Worm (Caenorhabditis elegans) whole organism, mixed stage, embryonic: ENCODE results near the gene egl-27.

Source experiments
- ceh-39 ChIP-seq: fragments of 150-350 bp; optimal IDR thresholded peaks from 2 replicates; lab custom pipeline; 2014; ENCODE audit warnings: missing biosample characterization, missing genetic modification characterization
- ceh-43 ChIP-seq: fragments of 200-800 bp; sonication (Bioruptor generic); optimal IDR thresholded peaks from 2 replicates; lab custom pipeline; 2018; ENCODE audit warnings: mild to moderate bottlenecking, missing genetic modification characterization, moderate library complexity, missing compliant biosample characterization
- ceh-83 ChIP-seq: fragments of 200-800 bp; sonication (Bioruptor generic); optimal IDR thresholded peaks from 2 replicates; lab custom pipeline; 2018; ENCODE audit warnings: mild to moderate bottlenecking, missing genetic modification characterization, missing compliant biosample characterization
- ces-1 ChIP-seq: fragments of 150-350 bp; optimal IDR thresholded peaks from 2 replicates; lab custom pipeline; 2014; ENCODE audit warnings: missing biosample characterization, missing genetic modification reagents, missing genetic modification characterization
- cnd-1 ChIP-seq: fragments of 200-800 bp; sonication (Bioruptor generic); optimal IDR thresholded peaks from 2 replicates; lab custom pipeline; 2018; ENCODE audit warnings: mild to moderate bottlenecking, missing genetic modification characterization, missing compliant biosample characterization
- elt-1 ChIP-seq: sonication (generic microtip); optimal IDR thresholded peaks from 2 replicates; lab custom pipeline; 2017; ENCODE audit warnings: missing genetic modification characterization, mild to moderate bottlenecking, missing compliant biosample characterization, antibody characterized with exemption, moderate library complexity, borderline replicate concordance; ENCODE audit not compliant: insufficient read depth
- elt-3 ChIP-seq: fragments of 150-350 bp; optimal IDR thresholded peaks from 2 replicates; lab custom pipeline; 2014; ENCODE audit warnings: missing biosample characterization, missing genetic modification characterization
- hlh-1 ChIP-seq: fragments of 150-350 bp; optimal IDR thresholded peaks from 2 replicates; lab custom pipeline; 2014; ENCODE audit warnings: missing biosample characterization, missing genetic modification reagents, missing genetic modification characterization
- lin-13 ChIP-seq: fragments of 150-350 bp; optimal IDR thresholded peaks from 2 replicates; lab custom pipeline; 2014; ENCODE audit warnings: missing biosample characterization, missing genetic modification characterization
- lin-32 ChIP-seq: fragments of 200-800 bp; sonication (Bioruptor generic); optimal IDR thresholded peaks from 2 replicates; lab custom pipeline; 2018; ENCODE audit warnings: mild to moderate bottlenecking, missing genetic modification characterization, missing compliant biosample characterization
- lsy-2 ChIP-seq: fragments of 150-350 bp; optimal IDR thresholded peaks from 2 replicates; lab custom pipeline; 2014; ENCODE audit warnings: missing biosample characterization, missing genetic modification characterization
- mab-5 ChIP-seq: fragments of 150-350 bp; optimal IDR thresholded peaks from 2 replicates; lab custom pipeline; 2014; ENCODE audit warnings: missing biosample characterization, missing genetic modification characterization
- mep-1 ChIP-seq: fragments of 150-350 bp; optimal IDR thresholded peaks from 2 replicates; lab custom pipeline; 2017; ENCODE audit warnings: missing biosample characterization, missing genetic modification reagents, missing genetic modification characterization, inconsistent platforms
- nhr-12 ChIP-seq: fragments of 150-350 bp; optimal IDR thresholded peaks from 2 replicates; lab custom pipeline; 2014; ENCODE audit warnings: missing biosample characterization, missing genetic modification characterization
- nhr-2 ChIP-seq: fragments of 150-350 bp; optimal IDR thresholded peaks from 2 replicates; lab custom pipeline; 2014; ENCODE audit warnings: missing biosample characterization, missing genetic modification characterization
- nhr-237 ChIP-seq: fragments of 150-350 bp; optimal IDR thresholded peaks from 2 replicates; lab custom pipeline; 2014; ENCODE audit warnings: missing biosample characterization, missing genetic modification characterization
- nhr-28 ChIP-seq: fragments of 150-350 bp; optimal IDR thresholded peaks from 2 replicates; lab custom pipeline; 2014; ENCODE audit warnings: missing biosample characterization, missing genetic modification characterization
- pha-4 ChIP-seq: fragments of 150-350 bp; optimal IDR thresholded peaks from 2 replicates; lab custom pipeline; 2018; ENCODE audit warnings: missing biosample characterization, missing genetic modification reagents, missing genetic modification characterization
- sem-2 ChIP-seq: fragments of 200-800 bp; sonication (Bioruptor generic); optimal IDR thresholded peaks from 2 replicates; lab custom pipeline; 2018; ENCODE audit warnings: mild to moderate bottlenecking, missing genetic modification characterization, missing compliant biosample characterization
- snpc-4 ChIP-seq: fragments of 150-350 bp; optimal IDR thresholded peaks from 2 replicates; lab custom pipeline; 2014; ENCODE audit warnings: missing biosample characterization, missing genetic modification characterization
- sptf-1 ChIP-seq: sonication (generic microtip); optimal IDR thresholded peaks from 2 replicates; lab custom pipeline; 2017; ENCODE audit warnings: mild to moderate bottlenecking, missing genetic modification characterization, moderate library complexity, missing compliant biosample characterization
- tbx-8 ChIP-seq: fragments of 200-800 bp; sonication (Bioruptor generic); optimal IDR thresholded peaks from 2 replicates; lab custom pipeline; 2018; ENCODE audit warnings: mild to moderate bottlenecking, missing genetic modification characterization, moderate library complexity, missing compliant biosample characterization
- unc-120 ChIP-seq: sonication (generic microtip); optimal IDR thresholded peaks from 2 replicates; lab custom pipeline; 2017; ENCODE audit warnings: missing genetic modification characterization, missing compliant biosample characterization; ENCODE audit not compliant: poor library complexity, severe bottlenecking
- unc-39 ChIP-seq: fragments of 150-350 bp; optimal IDR thresholded peaks from 2 replicates; lab custom pipeline; 2014; ENCODE audit warnings: missing biosample characterization, missing genetic modification characterization
- unc-62 ChIP-seq: fragments of 150-350 bp; optimal IDR thresholded peaks from 2 replicates; lab custom pipeline; 2014; ENCODE audit warnings: missing biosample characterization, missing genetic modification reagents, missing genetic modification characterization
- zip-8 ChIP-seq: fragments of 150-350 bp; optimal IDR thresholded peaks from 2 replicates; lab custom pipeline; 2014; ENCODE audit warnings: missing biosample characterization, missing genetic modification characterization
- ztf-11 ChIP-seq: fragments of 150-350 bp; optimal IDR thresholded peaks from 2 replicates; lab custom pipeline; 2014; ENCODE audit warnings: missing biosample characterization, missing genetic modification characterization

egl-27 gene

ce11 chrII:6834582-6835058 is at the start of gene egl-27:
egl-27 (plus strand) TSS chrII:6835008.
- TF ChIP-seq ces-1 (GFP tag; lab: Kevin White, UChicago) (peak; percentile 5), ceh-43 (no peak), sptf-1 (tag; lab: Kevin White, UChicago) (peak; percentile 12)

ce11 chrII:6788672-6789298 is 46.0 kb upstream of the egl-27 start, which contains the start of gene T13C2.3:
T13C2.3 (plus strand) TSS chrII:6789248.
- TF ChIP-seq unc-62 (GFP tag; lab: Kevin White, UChicago) (peak; percentile 51), sptf-1 (tag; lab: Kevin White, UChicago) (no peak), cnd-1 (no peak), lin-32 (GFP tag; lab: Kevin White, UChicago) (no peak), hlh-1 (tag; lab: Kevin White, UChicago) (peak; percentile 66), lsy-2 (tag; lab: Kevin White, UChicago) (no peak), mab-5 (tag; lab: Kevin White, UChicago) (no peak), pha-4 (no peak), ces-1 (GFP tag; lab: Kevin White, UChicago) (no peak)

ce11 chrII:6791891-6792290 is 42.9 kb upstream of the egl-27 start, which contains the start of gene T13C2.2:
T13C2.2 (plus strand) TSS chrII:6792191.
- TF ChIP-seq snpc-4 = no peak
- TF ChIP-seq hlh-1 (tag; lab: Kevin White, UChicago) = no peak
- TF ChIP-seq mab-5 (tag; lab: Kevin White, UChicago) = no peak
- no peak for TF ChIP-seq sptf-1 (tag; lab: Kevin White, UChicago)
- TF ChIP-seq unc-62 (GFP tag; lab: Kevin White, UChicago) = no peak
- TF ChIP-seq lin-32 (GFP tag; lab: Kevin White, UChicago) = no peak
- no peak for TF ChIP-seq ceh-83 (GFP tag; lab: Kevin White, UChicago)
- no peak for TF ChIP-seq nhr-237 (tag; lab: Kevin White, UChicago)
- no peak for TF ChIP-seq unc-39 (tag; lab: Kevin White, UChicago)
- no peak for TF ChIP-seq tbx-8 (GFP tag; lab: Kevin White, UChicago)
- no peak for TF ChIP-seq ztf-11 (tag; lab: Kevin White, UChicago)
- TF ChIP-seq ceh-39 (tag; lab: Kevin White, UChicago) = no peak
- no peak for TF ChIP-seq elt-1
- TF ChIP-seq cnd-1 = no peak
- no peak for TF ChIP-seq nhr-12 (tag; lab: Kevin White, UChicago)

ce11 chrII:6800104-6800711 is 34.6 kb upstream of the egl-27 start, which contains the start of gene F31E8.4:
F31E8.4 (minus strand) TSS chrII:6800154.
- TF ChIP-seq ceh-39 (tag; lab: Kevin White, UChicago) = no peak
- TF ChIP-seq lin-32 (GFP tag; lab: Kevin White, UChicago) = no peak
- no peak for TF ChIP-seq ceh-43
- no peak for TF ChIP-seq nhr-237 (tag; lab: Kevin White, UChicago)
- TF ChIP-seq nhr-2 = no peak
- no peak for TF ChIP-seq ztf-11 (tag; lab: Kevin White, UChicago)
- no peak for TF ChIP-seq sem-2 (GFP tag; lab: Kevin White, UChicago)
- no peak for TF ChIP-seq ces-1 (GFP tag; lab: Kevin White, UChicago)

- TF ChIP-seq unc-62 (GFP tag; lab: Kevin White, UChicago) = no peak
- no peak for TF ChIP-seq ztf-11 (tag; lab: Kevin White, UChicago)
- TF ChIP-seq unc-39 (tag; lab: Kevin White, UChicago) = no peak
- peak; percentile 53 for TF ChIP-seq nhr-2
- no peak for TF ChIP-seq sem-2 (GFP tag; lab: Kevin White, UChicago)
- TF ChIP-seq, all 35 proteins: peak for 1
Observed at ce11 chrII:6801262-6801661, 33.5 kb upstream of the egl-27 start.

- TF ChIP-seq mep-1 (tag; lab: Kevin White, UChicago) (no peak), unc-62 (GFP tag; lab: Kevin White, UChicago) (no peak), elt-3 (tag; lab: Kevin White, UChicago) (no peak), unc-120 (tag; lab: Kevin White, UChicago) (no peak), pha-4 (no peak), zip-8 (tag; lab: Kevin White, UChicago) (no peak), ztf-11 (tag; lab: Kevin White, UChicago) (no peak), nhr-28 (no peak), tbx-8 (GFP tag; lab: Kevin White, UChicago) (no peak), ces-1 (GFP tag; lab: Kevin White, UChicago) (no peak), lin-13 (no peak), cnd-1 (no peak), sem-2 (GFP tag; lab: Kevin White, UChicago) (no peak), ceh-83 (GFP tag; lab: Kevin White, UChicago) (no peak), lin-32 (GFP tag; lab: Kevin White, UChicago) (no peak), sptf-1 (tag; lab: Kevin White, UChicago) (no peak), nhr-2 (no peak)
Observed at ce11 chrII:6803024-6803423, 31.8 kb upstream of the egl-27 start, which contains the start of gene tab-1. tab-1 (plus strand) TSS chrII:6803324.
